Worm (Caenorhabditis elegans): ENCODE data around the gene M02E1.1.

ce11 chrX:312908-313307, 13.0 kb upstream of the M02E1.1 start, which contains the start of gene M02E1.4:
- TF ChIP-seq elt-3 (tag; optimal IDR thresholded peaks at IDR 0.05) (no peak), nhr-11 (tag; optimal IDR thresholded peaks at IDR 0.05) (no peak), ama-1 (optimal IDR thresholded peaks at IDR 0.05) (no peak), sma-9 (GFP tag; optimal IDR thresholded peaks at IDR 0.05) (no peak), sma-9 (tag; optimal IDR thresholded peaks at IDR 0.05) (no peak), unc-55 (GFP tag; optimal IDR thresholded peaks at IDR 0.05) (no peak), zag-1 (tag; optimal IDR thresholded peaks at IDR 0.05) (no peak), unc-62 (GFP tag; optimal IDR thresholded peaks at IDR 0.05) (no peak), skn-1 (tag; optimal IDR thresholded peaks at IDR 0.05) (no peak), elt-1 (tag; optimal IDR thresholded peaks at IDR 0.05) (no peak), fos-1 (tag; optimal IDR thresholded peaks at IDR 0.05) (no peak), unc-39 (tag; optimal IDR thresholded peaks at IDR 0.05) (no peak), lin-39 (tag; optimal IDR thresholded peaks at IDR 0.05) (no peak)

All from whole organism, L2 larva.